Fruit fly (Drosophila melanogaster) whole organism: ENCODE data around the gene CG4951.

Source experiments
- CG8478 ChIP-seq: fragments of >200 bp; optimal IDR thresholded peaks from 2 replicates; lab custom pipeline; 2018; ENCODE audit warnings: inconsistent platforms
- Dll ChIP-seq: fragments of >200 bp; optimal IDR thresholded peaks from 2 replicates; lab custom pipeline; 2017
- pan ChIP-seq: fragments of >200 bp; optimal IDR thresholded peaks from 2 replicates; lab custom pipeline; 2017
- psq ChIP-seq: fragments of >200 bp; optimal IDR thresholded peaks from 2 replicates; lab custom pipeline; 2017
- usp ChIP-seq: fragments of >200 bp; optimal IDR thresholded peaks from 2 replicates; lab custom pipeline; 2017; ENCODE audit warnings: missing biosample characterization, missing genetic modification characterization, mixed read lengths

- TF ChIP-seq Dll (lab: Kevin White, UChicago), result no peak
- TF ChIP-seq psq (lab: Kevin White, UChicago), result no peak
- TF ChIP-seq usp (GFP tag; lab: Kevin White, UChicago), result no peak
- TF ChIP-seq pan, result no peak
- TF ChIP-seq CG8478 (lab: Kevin White, UChicago), result no peak
These were observed 31.8 kb downstream of the CG4951 start, which contains the start of gene BCAS2 for dm6 chr3R:27921982-27922672.
